Fruit fly (Drosophila melanogaster) whole organism, embryonic: ENCODE measurements around the gene CG15916.
A peak's percentile ranks its signal among the peaks of the same experiment; 100 is the strongest.

ENCODE experiments used
- Asciz ChIP-seq: fragments of 200-800 bp; sonication (Bioruptor generic); optimal IDR thresholded peaks from 2 replicates; lab custom pipeline; 2017; ENCODE audit warnings: missing biosample characterization, mild to moderate bottlenecking, missing genetic modification characterization, missing genetic modification reagents
- B-H2 ChIP-seq: fragments of 200-800 bp; sonication (Bioruptor generic); optimal IDR thresholded peaks from 2 replicates; lab custom pipeline; 2018; ENCODE audit warnings: missing biosample characterization, mild to moderate bottlenecking, missing genetic modification characterization
- CG10366 ChIP-seq: fragments of 200-800 bp; sonication (Bioruptor generic); IDR thresholded peaks from 2 replicates; pipeline ENCODE4 v1.3.6; 2022; ENCODE audit warnings: missing biosample characterization, missing genetic modification characterization
- CG13123 ChIP-seq: fragments of 200-800 bp; sonication (Bioruptor generic); optimal IDR thresholded peaks from 2 replicates; lab custom pipeline; 2016; ENCODE audit warnings: missing biosample characterization, missing genetic modification characterization
- CG14860 ChIP-seq: fragments of 200-800 bp; sonication (Bioruptor generic); IDR thresholded peaks from 3 replicates; pipeline ENCODE4 v1.3.6; 2022; ENCODE audit warnings: missing biosample characterization, missing genetic modification characterization; ENCODE audit not compliant: partially characterized antibody
- CG14965 ChIP-seq: fragments of 200-800 bp; sonication (Bioruptor generic); optimal IDR thresholded peaks from 2 replicates; lab custom pipeline; 2016; ENCODE audit warnings: missing biosample characterization, missing genetic modification characterization, borderline replicate concordance
- CG17568 ChIP-seq: fragments of 200-800 bp; sonication (Bioruptor generic); optimal IDR thresholded peaks from 2 replicates; lab custom pipeline; 2018; ENCODE audit warnings: missing biosample characterization, mild to moderate bottlenecking, missing genetic modification characterization, moderate library complexity
- CG2875 ChIP-seq: fragments of 200-800 bp; sonication (Bioruptor generic); optimal IDR thresholded peaks from 2 replicates; lab custom pipeline; 2017; ENCODE audit warnings: missing biosample characterization, mild to moderate bottlenecking, missing genetic modification characterization, missing genetic modification reagents
- CG3065 ChIP-seq: fragments of 200-800 bp; sonication (Bioruptor generic); optimal IDR thresholded peaks from 2 replicates; lab custom pipeline; 2016; ENCODE audit warnings: missing biosample characterization, missing genetic modification characterization
- CG32767 ChIP-seq: fragments of 200-800 bp; sonication (Bioruptor generic); IDR thresholded peaks from 2 replicates; pipeline ENCODE4 v1.3.6; 2022; ENCODE audit warnings: missing biosample characterization, missing genetic modification characterization
- CG3838 ChIP-seq: fragments of 200-800 bp; sonication (Bioruptor generic); optimal IDR thresholded peaks from 3 replicates; lab custom pipeline; 2016; ENCODE audit warnings: missing biosample characterization, missing genetic modification characterization
- CG4282 ChIP-seq: fragments of 200-800 bp; sonication (Bioruptor generic); optimal IDR thresholded peaks from 2 replicates; lab custom pipeline; 2016; ENCODE audit warnings: missing biosample characterization, missing genetic modification characterization
- CG4707 ChIP-seq: fragments of 200-800 bp; sonication (Bioruptor generic); optimal IDR thresholded peaks from 2 replicates; lab custom pipeline; 2018; ENCODE audit warnings: missing biosample characterization, mild to moderate bottlenecking, missing genetic modification characterization, moderate library complexity
- CG6765 ChIP-seq: fragments of 200-800 bp; sonication (Bioruptor generic); optimal IDR thresholded peaks from 3 replicates; lab custom pipeline; 2017; ENCODE audit warnings: missing biosample characterization, mild to moderate bottlenecking, missing genetic modification characterization
- CG7372 ChIP-seq: fragments of 200-800 bp; sonication (Bioruptor generic); IDR thresholded peaks from 2 replicates; pipeline ENCODE4 v1.3.6; 2022; ENCODE audit warnings: missing biosample characterization, missing genetic modification characterization
- CG8944 ChIP-seq: fragments of 200-800 bp; sonication (Bioruptor generic); optimal IDR thresholded peaks from 3 replicates; lab custom pipeline; 2016; ENCODE audit warnings: missing biosample characterization, missing genetic modification characterization
- CG9876 ChIP-seq: fragments of 200-800 bp; sonication (Bioruptor generic); optimal IDR thresholded peaks from 2 replicates; lab custom pipeline; 2016; ENCODE audit warnings: missing biosample characterization, missing genetic modification characterization
- CHES-1-like ChIP-seq: fragments of 200-800 bp; sonication (Bioruptor generic); optimal IDR thresholded peaks from 2 replicates; lab custom pipeline; 2016; ENCODE audit warnings: missing biosample characterization, missing genetic modification characterization
- Doc3 ChIP-seq: fragments of 200-800 bp; sonication (Bioruptor generic); IDR thresholded peaks from 3 replicates; pipeline ENCODE4 v1.3.6; 2022; ENCODE audit warnings: missing biosample characterization, missing genetic modification characterization; ENCODE audit not compliant: partially characterized antibody
- Dp ChIP-seq: fragments of 200-800 bp; sonication (Bioruptor generic); optimal IDR thresholded peaks from 2 replicates; lab custom pipeline; 2018; ENCODE audit warnings: missing biosample characterization, mild to moderate bottlenecking, missing genetic modification characterization, moderate library complexity
- Elba2 ChIP-seq: fragments of 200-800 bp; sonication (Bioruptor generic); optimal IDR thresholded peaks from 3 replicates; lab custom pipeline; 2016; ENCODE audit warnings: missing biosample characterization, missing genetic modification characterization
- Fer2 ChIP-seq: fragments of 200-800 bp; sonication (Bioruptor generic); optimal IDR thresholded peaks from 2 replicates; lab custom pipeline; 2018; ENCODE audit warnings: missing biosample characterization, mild to moderate bottlenecking, missing genetic modification characterization, moderate library complexity
- HLH3B ChIP-seq: fragments of 200-800 bp; sonication (Bioruptor generic); IDR thresholded peaks from 2 replicates; pipeline ENCODE4 v1.3.6; 2022; ENCODE audit warnings: missing biosample characterization, missing genetic modification characterization
- HLHmδ ChIP-seq: fragments of 200-800 bp; sonication (Bioruptor generic); optimal IDR thresholded peaks from 2 replicates; lab custom pipeline; 2018; ENCODE audit warnings: missing biosample characterization, mild to moderate bottlenecking, missing genetic modification characterization, moderate library complexity
- Hmr ChIP-seq: fragments of 200-800 bp; sonication (Bioruptor generic); optimal IDR thresholded peaks from 3 replicates; lab custom pipeline; 2017; ENCODE audit warnings: mild to moderate bottlenecking, missing biosample characterization, missing genetic modification reagents, missing genetic modification characterization
- Hsf ChIP-seq: fragments of 200-800 bp; sonication (Bioruptor generic); optimal IDR thresholded peaks from 3 replicates; lab custom pipeline; 2016; ENCODE audit warnings: missing biosample characterization, missing genetic modification characterization
- Opbp ChIP-seq: fragments of 200-800 bp; sonication (Bioruptor generic); IDR thresholded peaks from 3 replicates; pipeline ENCODE4 v1.3.6; 2022; ENCODE audit warnings: missing biosample characterization, missing genetic modification characterization; ENCODE audit not compliant: partially characterized antibody
- PHDP ChIP-seq: fragments of 200-800 bp; sonication (Bioruptor generic); optimal IDR thresholded peaks from 3 replicates; lab custom pipeline; 2018; ENCODE audit warnings: missing biosample characterization, mild to moderate bottlenecking, missing genetic modification characterization, moderate library complexity
- Side ChIP-seq: fragments of 200-800 bp; sonication (Bioruptor generic); optimal IDR thresholded peaks from 2 replicates; lab custom pipeline; 2016; ENCODE audit warnings: missing biosample characterization, missing genetic modification characterization
- Spps ChIP-seq: fragments of 200-800 bp; sonication (Bioruptor generic); optimal IDR thresholded peaks from 2 replicates; lab custom pipeline; 2018; ENCODE audit warnings: missing biosample characterization, mild to moderate bottlenecking, missing genetic modification characterization
- Xbp1 ChIP-seq: fragments of 200-800 bp; sonication (Bioruptor generic); optimal IDR thresholded peaks from 3 replicates; lab custom pipeline; 2016; ENCODE audit warnings: missing biosample characterization, mild to moderate bottlenecking, missing genetic modification characterization
- amos ChIP-seq: fragments of 200-800 bp; sonication (Bioruptor generic); IDR thresholded peaks from 2 replicates; pipeline ENCODE4 v1.3.6; 2022; ENCODE audit warnings: missing biosample characterization, missing genetic modification characterization; ENCODE audit not compliant: partially characterized antibody
- chif ChIP-seq, 2 experiments: fragments of 200-800 bp; sonication (Bioruptor generic); optimal IDR thresholded peaks; 3 replicates each; lab custom pipeline; 2016; ENCODE audit warnings: missing biosample characterization in 2 of 2, missing genetic modification characterization in 2 of 2
- dan ChIP-seq: fragments of 200-800 bp; sonication (Bioruptor generic); IDR thresholded peaks from 2 replicates; pipeline ENCODE4 v1.3.6; 2022; ENCODE audit warnings: missing biosample characterization, missing genetic modification characterization
- dysf ChIP-seq: fragments of 200-800 bp; sonication (Bioruptor generic); IDR thresholded peaks from 3 replicates; pipeline ENCODE4 v1.3.6; 2022; ENCODE audit warnings: missing biosample characterization, missing genetic modification characterization
- en ChIP-seq: fragments of 200-800 bp; sonication (Bioruptor generic); optimal IDR thresholded peaks from 2 replicates; lab custom pipeline; 2016; ENCODE audit warnings: missing biosample characterization, missing genetic modification characterization
- eve ChIP-seq, 2 experiments: fragments of >200 bp; optimal IDR thresholded peaks; 2 replicates each; lab custom pipeline; 2017; ENCODE audit warnings: missing biosample characterization in 2 of 2, missing genetic modification characterization in 2 of 2
- eyg ChIP-seq: fragments of 200-800 bp; sonication (Bioruptor generic); optimal IDR thresholded peaks from 3 replicates; lab custom pipeline; 2016; ENCODE audit warnings: missing biosample characterization, missing genetic modification characterization
- gsb ChIP-seq: fragments of 200-800 bp; sonication (Bioruptor generic); IDR thresholded peaks from 2 replicates; pipeline ENCODE4 v1.3.6; 2022; ENCODE audit warnings: missing biosample characterization, missing genetic modification characterization
- kni ChIP-seq: fragments of 200-800 bp; sonication (Bioruptor generic); optimal IDR thresholded peaks from 3 replicates; lab custom pipeline; 2017; ENCODE audit warnings: mild to moderate bottlenecking, missing biosample characterization, missing genetic modification reagents, missing genetic modification characterization
- lov ChIP-seq, 2 experiments: fragments of 200-800 bp in 1 of 2; fragments of >200 bp in 1 of 2; sonication (Bioruptor generic) in 1 of 2; IDR thresholded peaks in 1 of 2; optimal IDR thresholded peaks in 1 of 2; 2 replicates in 1 of 2; 3 replicates in 1 of 2; pipeline versions ENCODE4 v1.3.6 to Lab custom; 2017 to 2022; ENCODE audit warnings: missing biosample characterization in 1 of 2, missing genetic modification characterization in 1 of 2
- nerfin-2 ChIP-seq: fragments of 200-800 bp; sonication (Bioruptor generic); IDR thresholded peaks from 2 replicates; pipeline ENCODE4 v1.3.6; 2022; ENCODE audit warnings: missing biosample characterization, missing genetic modification characterization; ENCODE audit not compliant: partially characterized antibody
- otp ChIP-seq: fragments of 200-800 bp; sonication (Bioruptor generic); IDR thresholded peaks from 3 replicates; pipeline ENCODE4, ENCODE4 v1.3.6; 2022; ENCODE audit warnings: missing biosample characterization, missing genetic modification characterization
- repo ChIP-seq: fragments of 200-800 bp; sonication (Bioruptor generic); optimal IDR thresholded peaks from 2 replicates; lab custom pipeline; 2016; ENCODE audit warnings: missing biosample characterization, missing genetic modification characterization
- sisA ChIP-seq: fragments of 200-800 bp; sonication (Bioruptor generic); IDR thresholded peaks from 2 replicates; pipeline ENCODE4 v1.3.6; 2022; ENCODE audit warnings: missing biosample characterization, missing genetic modification characterization
- trem ChIP-seq: fragments of 200-800 bp; optimal IDR thresholded peaks from 3 replicates; lab custom pipeline; 2019; ENCODE audit warnings: missing biosample characterization, mild to moderate bottlenecking, missing genetic modification characterization, moderate library complexity
- trh ChIP-seq: fragments of 200-800 bp; sonication (Bioruptor generic); optimal IDR thresholded peaks from 2 replicates; lab custom pipeline; 2016; ENCODE audit warnings: missing biosample characterization, missing genetic modification characterization
- tx ChIP-seq: fragments of 200-800 bp; sonication (Bioruptor generic); optimal IDR thresholded peaks from 2 replicates; lab custom pipeline; 2016; ENCODE audit warnings: missing biosample characterization, missing genetic modification characterization
- wdn ChIP-seq: fragments of 200-800 bp; sonication (Bioruptor generic); IDR thresholded peaks from 2 replicates; pipeline ENCODE4 v1.3.6; 2022; ENCODE audit warnings: missing biosample characterization, missing genetic modification characterization

The CG15916 gene

dm6 chrX:15889780-15890608 lies at the start of gene CG15916, which contains the start of gene MSBP (continued):
- TF ChIP-seq CG3838: no peak
- TF ChIP-seq Side (GFP tag; lab: Kevin White, UChicago): no peak
- TF ChIP-seq wdn: no peak
- TF ChIP-seq CG14965: no peak
- no peak for TF ChIP-seq trh (GFP tag; lab: Kevin White, UChicago)
- TF ChIP-seq eve (GFP tag; optimal IDR thresholded peaks at IDR 0.05; lab: Kevin White, UChicago): no peak
- TF ChIP-seq Dp (GFP tag; lab: Kevin White, UChicago): no peak
- TF ChIP-seq Opbp (GFP tag; lab: Robert Waterston, UW): no peak; the same call in 2 of the 3 replicates
- no peak for TF ChIP-seq Asciz (GFP tag; lab: Kevin White, UChicago)
- no peak for TF ChIP-seq dan (GFP tag; lab: Robert Waterston, UW)
- no peak for TF ChIP-seq CG9876 (GFP tag; lab: Kevin White, UChicago)
- peak; percentile 20; the same call in 1 of the 2 replicates for TF ChIP-seq CG7372 (GFP tag; lab: Robert Waterston, UW)
- TF ChIP-seq Hsf: no peak
- TF ChIP-seq CG4282 (GFP tag; lab: Kevin White, UChicago): no peak
- no peak for TF ChIP-seq CG3065 (GFP tag; lab: Kevin White, UChicago)
- TF ChIP-seq amos: 0 out of 2 replicates have a peak, but pooled peaks have one; percentile 24
- no peak for TF ChIP-seq CG2875 (GFP tag; lab: Kevin White, UChicago)
- TF ChIP-seq CG4707 (GFP tag; lab: Kevin White, UChicago): no peak
- TF ChIP-seq en (GFP tag; lab: Kevin White, UChicago): no peak
- TF ChIP-seq PHDP: no peak
- no peak for TF ChIP-seq CG17568 (GFP tag; lab: Kevin White, UChicago)
- no peak for TF ChIP-seq repo (GFP tag; lab: Kevin White, UChicago)
- no peak for TF ChIP-seq Fer2 (tag; lab: Kevin White, UChicago)
- TF ChIP-seq lov (optimal IDR thresholded peaks at IDR 0.05; lab: Kevin White, UChicago): no peak
- TF ChIP-seq lov (GFP tag; IDR thresholded peaks at IDR 0.05; lab: Robert Waterston, UW): no peak
- TF ChIP-seq CG14860: 0 out of 3 replicates have a peak, but pooled peaks have one; percentile 29
- no peak for TF ChIP-seq kni (GFP tag; lab: Kevin White, UChicago)
- TF ChIP-seq CG8944 (GFP tag; lab: Kevin White, UChicago): no peak
- no peak; the same call in 2 of the 3 replicates for TF ChIP-seq dysf (GFP tag; lab: Robert Waterston, UW)
- peak; percentile 32 for TF ChIP-seq Hmr (GFP tag; lab: Kevin White, UChicago)
- TF ChIP-seq nerfin-2 (GFP tag; lab: Robert Waterston, UW): no peak
- no peak for TF ChIP-seq Doc3 (GFP tag; lab: Robert Waterston, UW)
- peak; percentile 13 for TF ChIP-seq Elba2 (GFP tag; lab: Kevin White, UChicago)
- TF ChIP-seq eyg (GFP tag; lab: Kevin White, UChicago): no peak
- no peak for TF ChIP-seq CHES-1-like (GFP tag; lab: Kevin White, UChicago)
- no peak for TF ChIP-seq CG6765 (GFP tag; lab: Kevin White, UChicago)
- no peak for TF ChIP-seq HLH3B (GFP tag; lab: Robert Waterston, UW)
- peak; percentile 19 for TF ChIP-seq Xbp1 (GFP tag; lab: Kevin White, UChicago)
- no peak for TF ChIP-seq sisA (GFP tag; lab: Robert Waterston, UW)
- no peak for TF ChIP-seq tx
- TF ChIP-seq gsb: no peak
- no peak for TF ChIP-seq CG32767
- no peak for TF ChIP-seq HLHmδ (GFP tag; lab: Kevin White, UChicago)
- no peak for TF ChIP-seq B-H2 (GFP tag; lab: Kevin White, UChicago)
- no peak for TF ChIP-seq otp (GFP tag; lab: Robert Waterston, UW)
- no peak for TF ChIP-seq chif (GFP tag; optimal IDR thresholded peaks at IDR 0.05; lab: Kevin White, UChicago)
- no peak for TF ChIP-seq trem (tag; lab: Kevin White, UChicago)
- no peak for TF ChIP-seq Spps (tag; lab: Kevin White, UChicago)
- no peak for TF ChIP-seq CG10366 (GFP tag; lab: Robert Waterston, UW)
- no peak for TF ChIP-seq CG13123 (GFP tag; lab: Kevin White, UChicago)
